Fruit fly (Drosophila melanogaster) whole organism, embryonic: ENCODE results near the gene CNMa.

ENCODE experiments used
- CG10321 ChIP-seq: fragments of 200-800 bp; sonication (Bioruptor generic); IDR thresholded peaks from 2 replicates; pipeline ENCODE4 v1.3.6; 2022; ENCODE audit warnings: missing biosample characterization, missing genetic modification characterization
- CG10959 ChIP-seq: fragments of 200-800 bp; sonication (Bioruptor generic); IDR thresholded peaks from 2 replicates; pipeline ENCODE4 v1.3.6; 2022; ENCODE audit warnings: missing biosample characterization, missing genetic modification characterization
- CG11093 ChIP-seq: fragments of 200-800 bp; sonication (Bioruptor generic); IDR thresholded peaks from 3 replicates; pipeline ENCODE4 v1.3.6; 2022; ENCODE audit warnings: missing biosample characterization, missing genetic modification characterization
- CG11456 ChIP-seq: fragments of 200-800 bp; sonication (Bioruptor generic); IDR thresholded peaks from 3 replicates; pipeline ENCODE4 v1.3.6; 2022; ENCODE audit warnings: missing biosample characterization, missing genetic modification characterization
- CG12391 ChIP-seq: fragments of 200-800 bp; sonication (Bioruptor generic); optimal IDR thresholded peaks from 3 replicates; lab custom pipeline; 2018; ENCODE audit warnings: missing biosample characterization, mild to moderate bottlenecking, missing genetic modification characterization, moderate library complexity
- CG13296 ChIP-seq: fragments of 200-800 bp; sonication (Bioruptor generic); optimal IDR thresholded peaks from 3 replicates; lab custom pipeline; 2018; ENCODE audit warnings: missing biosample characterization, mild to moderate bottlenecking, missing genetic modification characterization
- CG14667 ChIP-seq: fragments of 200-800 bp; sonication (Bioruptor generic); IDR thresholded peaks from 2 replicates; pipeline ENCODE4 v1.3.6; 2022; ENCODE audit warnings: missing biosample characterization, missing genetic modification characterization
- CG15011 ChIP-seq: fragments of 200-800 bp; sonication (Bioruptor generic); optimal IDR thresholded peaks from 3 replicates; lab custom pipeline; 2018; ENCODE audit warnings: missing biosample characterization, mild to moderate bottlenecking, missing genetic modification characterization
- CG15073 ChIP-seq: fragments of 200-800 bp; sonication (Bioruptor generic); optimal IDR thresholded peaks from 2 replicates; lab custom pipeline; 2016; ENCODE audit warnings: missing biosample characterization, missing genetic modification characterization
- CG16813 ChIP-seq: fragments of 200-800 bp; sonication (Bioruptor generic); IDR thresholded peaks from 3 replicates; pipeline ENCODE4 v1.3.6; 2022; ENCODE audit warnings: missing biosample characterization, missing genetic modification characterization; ENCODE audit not compliant: partially characterized antibody
- CG18764 ChIP-seq: fragments of 200-800 bp; sonication (Bioruptor generic); optimal IDR thresholded peaks from 3 replicates; lab custom pipeline; 2016; ENCODE audit warnings: missing biosample characterization, missing genetic modification characterization
- CG2678 ChIP-seq: fragments of 200-800 bp; sonication (Bioruptor generic); optimal IDR thresholded peaks from 3 replicates; lab custom pipeline; 2019; ENCODE audit warnings: missing biosample characterization, mild to moderate bottlenecking, missing genetic modification characterization, moderate library complexity
- CG34224 ChIP-seq: fragments of 200-800 bp; sonication (Bioruptor generic); IDR thresholded peaks from 3 replicates; pipeline ENCODE4 v1.3.6; 2022; ENCODE audit warnings: missing biosample characterization, missing genetic modification characterization; ENCODE audit not compliant: partially characterized antibody
- CG4820 ChIP-seq: fragments of 200-800 bp; sonication (Bioruptor generic); optimal IDR thresholded peaks from 3 replicates; lab custom pipeline; 2016; ENCODE audit warnings: missing biosample characterization, missing genetic modification characterization
- CG6654 ChIP-seq: fragments of 200-800 bp; sonication (Bioruptor generic); optimal IDR thresholded peaks from 2 replicates; lab custom pipeline; 2017; ENCODE audit warnings: missing biosample characterization, mild to moderate bottlenecking, missing genetic modification characterization
- CG7271 ChIP-seq: fragments of 200-800 bp; sonication (Bioruptor generic); optimal IDR thresholded peaks from 2 replicates; lab custom pipeline; 2018; ENCODE audit warnings: missing biosample characterization, mild to moderate bottlenecking, missing genetic modification characterization, moderate library complexity
- CG8944 ChIP-seq: fragments of 200-800 bp; sonication (Bioruptor generic); optimal IDR thresholded peaks from 3 replicates; lab custom pipeline; 2016; ENCODE audit warnings: missing biosample characterization, missing genetic modification characterization
- CHES-1-like ChIP-seq: fragments of 200-800 bp; sonication (Bioruptor generic); optimal IDR thresholded peaks from 2 replicates; lab custom pipeline; 2016; ENCODE audit warnings: missing biosample characterization, missing genetic modification characterization
- Doc2 ChIP-seq: fragments of 200-800 bp; sonication (Bioruptor generic); IDR thresholded peaks from 2 replicates; pipeline ENCODE4 v1.3.6; 2022; ENCODE audit warnings: missing biosample characterization, missing genetic modification characterization
- Doc3 ChIP-seq: fragments of 200-800 bp; sonication (Bioruptor generic); IDR thresholded peaks from 3 replicates; pipeline ENCODE4 v1.3.6; 2022; ENCODE audit warnings: missing biosample characterization, missing genetic modification characterization; ENCODE audit not compliant: partially characterized antibody
- E2f2 ChIP-seq: fragments of 200-800 bp; sonication (Bioruptor generic); IDR thresholded peaks from 2 replicates; pipeline ENCODE4 v1.3.6; 2022; ENCODE audit warnings: missing biosample characterization, missing genetic modification characterization
- Fer2 ChIP-seq: fragments of 200-800 bp; sonication (Bioruptor generic); optimal IDR thresholded peaks from 2 replicates; lab custom pipeline; 2018; ENCODE audit warnings: missing biosample characterization, mild to moderate bottlenecking, missing genetic modification characterization, moderate library complexity
- HLH4C ChIP-seq: fragments of 200-800 bp; sonication (Bioruptor generic); IDR thresholded peaks from 3 replicates; pipeline ENCODE4 v1.3.6; 2022; ENCODE audit warnings: missing biosample characterization, missing genetic modification characterization; ENCODE audit not compliant: partially characterized antibody
- Mrtf ChIP-seq: fragments of 200-800 bp; sonication (Bioruptor generic); IDR thresholded peaks from 3 replicates; pipeline ENCODE4 v1.3.6; 2022; ENCODE audit warnings: missing biosample characterization, missing genetic modification characterization
- NK7.1 ChIP-seq: fragments of 200-800 bp; sonication (Bioruptor generic); optimal IDR thresholded peaks from 3 replicates; lab custom pipeline; 2016; ENCODE audit warnings: missing biosample characterization, missing genetic modification characterization
- PHDP ChIP-seq: fragments of 200-800 bp; sonication (Bioruptor generic); optimal IDR thresholded peaks from 3 replicates; lab custom pipeline; 2018; ENCODE audit warnings: missing biosample characterization, mild to moderate bottlenecking, missing genetic modification characterization, moderate library complexity
- Ptx1 ChIP-seq: fragments of 200-800 bp; sonication (Bioruptor generic); IDR thresholded peaks from 2 replicates; pipeline ENCODE4 v1.3.6; 2022; ENCODE audit warnings: missing biosample characterization, missing genetic modification characterization
- Rfx ChIP-seq: fragments of 200-800 bp; sonication (Bioruptor generic); IDR thresholded peaks from 2 replicates; pipeline ENCODE4 v1.3.6; 2022; ENCODE audit warnings: missing biosample characterization, missing genetic modification characterization
- Ssrp ChIP-seq: fragments of 200-800 bp; sonication (Bioruptor generic); optimal IDR thresholded peaks from 2 replicates; lab custom pipeline; 2018; ENCODE audit warnings: missing biosample characterization, mild to moderate bottlenecking, missing genetic modification characterization, moderate library complexity
- ap ChIP-seq: fragments of 200-800 bp; sonication (Bioruptor generic); IDR thresholded peaks from 2 replicates; pipeline ENCODE4 v1.3.6; 2022; ENCODE audit warnings: missing biosample characterization, missing genetic modification characterization
- bbx ChIP-seq: fragments of 200-800 bp; sonication (Bioruptor generic); IDR thresholded peaks from 2 replicates; pipeline ENCODE4 v1.3.6; 2022; ENCODE audit warnings: missing biosample characterization, missing genetic modification characterization; ENCODE audit not compliant: partially characterized antibody
- bcd ChIP-seq: fragments of 200-800 bp; sonication (Bioruptor generic); optimal IDR thresholded peaks from 2 replicates; lab custom pipeline; 2017; ENCODE audit warnings: missing biosample characterization, mild to moderate bottlenecking, missing genetic modification characterization
- bowl ChIP-seq: fragments of 200-800 bp; sonication (Bioruptor generic); IDR thresholded peaks from 2 replicates; pipeline ENCODE4 v1.3.6; 2022; ENCODE audit warnings: missing biosample characterization, missing genetic modification characterization
- bsh ChIP-seq, 2 experiments: fragments of 200-800 bp; sonication (Bioruptor generic); optimal IDR thresholded peaks; 2 replicates each; lab custom pipeline; 2017 to 2018; ENCODE audit warnings: mild to moderate bottlenecking in 2 of 2, missing biosample characterization in 2 of 2, missing genetic modification characterization in 2 of 2, moderate library complexity in 1 of 2
- cad ChIP-seq: fragments of >200 bp; optimal IDR thresholded peaks from 2 replicates; lab custom pipeline; 2017; ENCODE audit warnings: missing biosample characterization, missing genetic modification characterization
- chif ChIP-seq, 2 experiments: fragments of 200-800 bp; sonication (Bioruptor generic); optimal IDR thresholded peaks; 3 replicates each; lab custom pipeline; 2016; ENCODE audit warnings: missing biosample characterization in 2 of 2, missing genetic modification characterization in 2 of 2
- chm ChIP-seq: fragments of 200-800 bp; sonication (Bioruptor generic); IDR thresholded peaks from 2 replicates; pipeline ENCODE4 v1.3.6; 2022; ENCODE audit warnings: missing biosample characterization, missing genetic modification characterization
- ci ChIP-seq: fragments of 200-800 bp; sonication (Bioruptor generic); IDR thresholded peaks from 3 replicates; pipeline ENCODE4 v1.3.6; 2022; ENCODE audit warnings: missing biosample characterization, missing genetic modification characterization
- dysf ChIP-seq: fragments of 200-800 bp; sonication (Bioruptor generic); IDR thresholded peaks from 3 replicates; pipeline ENCODE4 v1.3.6; 2022; ENCODE audit warnings: missing biosample characterization, missing genetic modification characterization
- eve ChIP-seq, 2 experiments: fragments of >200 bp; optimal IDR thresholded peaks; 2 replicates each; lab custom pipeline; 2017; ENCODE audit warnings: missing biosample characterization in 2 of 2, missing genetic modification characterization in 2 of 2
- ewg ChIP-seq: fragments of 200-800 bp; sonication (Bioruptor generic); optimal IDR thresholded peaks from 3 replicates; lab custom pipeline; 2017; ENCODE audit warnings: mild to moderate bottlenecking, missing biosample characterization, missing genetic modification reagents, missing genetic modification characterization
- fd102C ChIP-seq: fragments of 200-800 bp; sonication (Bioruptor generic); optimal IDR thresholded peaks from 2 replicates; lab custom pipeline; 2018; ENCODE audit warnings: missing biosample characterization, mild to moderate bottlenecking, missing genetic modification characterization, moderate library complexity
- fd96Cb ChIP-seq: fragments of 200-800 bp; sonication (Bioruptor generic); optimal IDR thresholded peaks from 2 replicates; lab custom pipeline; 2018; ENCODE audit warnings: missing biosample characterization, mild to moderate bottlenecking, missing genetic modification characterization, moderate library complexity
- pb ChIP-seq: fragments of 200-800 bp; sonication (Bioruptor generic); optimal IDR thresholded peaks from 3 replicates; lab custom pipeline; 2016; ENCODE audit warnings: missing biosample characterization, missing genetic modification characterization
- pum ChIP-seq: fragments of 200-800 bp; sonication (Bioruptor generic); optimal IDR thresholded peaks from 2 replicates; lab custom pipeline; 2016; ENCODE audit warnings: missing biosample characterization, missing genetic modification characterization
- repo ChIP-seq: fragments of 200-800 bp; sonication (Bioruptor generic); optimal IDR thresholded peaks from 2 replicates; lab custom pipeline; 2016; ENCODE audit warnings: missing biosample characterization, missing genetic modification characterization
- salm ChIP-seq: fragments of 200-800 bp; sonication (Bioruptor generic); optimal IDR thresholded peaks from 2 replicates; lab custom pipeline; 2018; ENCODE audit warnings: missing biosample characterization, mild to moderate bottlenecking, missing genetic modification characterization
- shn ChIP-seq: fragments of 200-800 bp; sonication (Bioruptor generic); optimal IDR thresholded peaks from 3 replicates; lab custom pipeline; 2016; ENCODE audit warnings: missing biosample characterization, missing genetic modification characterization
- twi ChIP-seq: fragments of 200-800 bp; optimal IDR thresholded peaks from 2 replicates; lab custom pipeline; 2019; ENCODE audit warnings: missing biosample characterization, mild to moderate bottlenecking, missing genetic modification characterization, moderate library complexity
- wek ChIP-seq: fragments of 200-800 bp; sonication (Bioruptor generic); optimal IDR thresholded peaks from 3 replicates; lab custom pipeline; 2018; ENCODE audit warnings: missing biosample characterization, mild to moderate bottlenecking, missing genetic modification characterization, moderate library complexity

Gene CNMa

dm6 chr3L:1861794-1862447 is 6.5 kb upstream of the CNMa start, which contains the start of gene Rap1 (continued):
- TF ChIP-seq CG14667 (peak; percentile 74), chm (GFP tag; lab: Robert Waterston, UW) (no peak), CG13296 (GFP tag; lab: Kevin White, UChicago) (peak; percentile 60), Fer2 (tag; lab: Kevin White, UChicago) (peak; percentile 44), bsh (GFP tag; optimal IDR thresholded peaks at IDR 0.05; lab: Kevin White, UChicago) (no peak), dysf (peak; percentile 77), cad (GFP tag; lab: Kevin White, UChicago) (no peak), PHDP (tag; lab: Kevin White, UChicago) (no peak), CG10321 (GFP tag; lab: Robert Waterston, UW) (0 out of 2 replicates have a peak, but pooled peaks have one; percentile 25), ci (GFP tag; lab: Robert Waterston, UW) (peak; percentile 59), ewg (GFP tag; lab: Kevin White, UChicago) (peak; percentile 27), CG34224 (GFP tag; lab: Robert Waterston, UW) (peak; percentile 85), CG15011 (GFP tag; lab: Kevin White, UChicago) (no peak), CG18764 (GFP tag; lab: Kevin White, UChicago) (peak; percentile 21), Doc3 (peak; percentile 91), NK7.1 (GFP tag; lab: Kevin White, UChicago) (peak; percentile 52), repo (GFP tag; lab: Kevin White, UChicago) (no peak), CG7271 (peak; percentile 67), CHES-1-like (GFP tag; lab: Kevin White, UChicago) (peak; percentile 41), Ptx1 (GFP tag; lab: Robert Waterston, UW) (peak; percentile 81), HLH4C (GFP tag; lab: Robert Waterston, UW) (peak; percentile 90), Rfx (GFP tag; lab: Robert Waterston, UW) (peak; percentile 92), salm (no peak), E2f2 (GFP tag; lab: Robert Waterston, UW) (peak; percentile 53), CG11093 (GFP tag; lab: Robert Waterston, UW) (peak; percentile 67; the same call in 2 of the 3 replicates), ap (GFP tag; lab: Robert Waterston, UW) (peak; percentile 22; the same call in 1 of the 2 replicates), CG10959 (GFP tag; lab: Robert Waterston, UW) (peak; percentile 58), CG16813 (GFP tag; lab: Robert Waterston, UW) (peak; percentile 97), bowl (GFP tag; lab: Robert Waterston, UW) (no peak), pum (GFP tag; lab: Kevin White, UChicago) (peak; percentile 56), wek (GFP tag; lab: Kevin White, UChicago) (no peak), Mrtf (GFP tag; lab: Robert Waterston, UW) (peak; percentile 68), CG2678 (tag; lab: Kevin White, UChicago) (peak; percentile 74), bbx (peak; percentile 90), bcd (GFP tag; lab: Kevin White, UChicago) (peak; percentile 75), CG12391 (peak; percentile 70), Doc2 (GFP tag; lab: Robert Waterston, UW) (no peak), fd96Cb (tag; lab: Kevin White, UChicago) (no peak), CG6654 (GFP tag; lab: Kevin White, UChicago) (peak; percentile 14), CG15073 (GFP tag; lab: Kevin White, UChicago) (no peak), Ssrp (tag; lab: Kevin White, UChicago) (no peak), pb (GFP tag; lab: Kevin White, UChicago) (peak; percentile 52), CG4820 (GFP tag; lab: Kevin White, UChicago) (peak; percentile 23), CG11456 (GFP tag; lab: Robert Waterston, UW) (peak; percentile 90), shn (peak; percentile 43), twi (no peak), CG8944 (GFP tag; lab: Kevin White, UChicago) (peak; percentile 53), fd102C (GFP tag; lab: Kevin White, UChicago) (no peak), eve (GFP tag; optimal IDR thresholded peaks at IDR 0.05; lab: Kevin White, UChicago) (no peak), chif (GFP tag; optimal IDR thresholded peaks at IDR 0.05; lab: Kevin White, UChicago) (peak; percentile 9 to 11)
